Worm (Caenorhabditis elegans) whole organism, late embryonic: ENCODE results near the gene Y5H2A.4.

ENCODE experiments used
- F13H6.1 ChIP-seq: sonication (generic microtip); optimal IDR thresholded peaks from 2 replicates; lab custom pipeline; 2016; ENCODE audit warnings: missing genetic modification characterization, missing compliant biosample characterization
- K09A11.1 ChIP-seq: sonication (generic microtip); optimal IDR thresholded peaks from 2 replicates; lab custom pipeline; 2017; ENCODE audit warnings: antibody characterized with exemption, mild to moderate bottlenecking, missing genetic modification characterization, missing compliant biosample characterization; ENCODE audit not compliant: insufficient read depth
- ama-1 ChIP-seq: fragments of 150-350 bp; optimal IDR thresholded peaks from 2 replicates; lab custom pipeline; 2014
- ceh-2 ChIP-seq: sonication (generic microtip); optimal IDR thresholded peaks from 2 replicates; lab custom pipeline; 2016; ENCODE audit warnings: missing genotype, missing genetic modification characterization, missing compliant biosample characterization
- ceh-22 ChIP-seq: sonication (generic microtip); optimal IDR thresholded peaks from 2 replicates; lab custom pipeline; 2017; ENCODE audit warnings: missing biosample characterization, missing genetic modification characterization
- ceh-31 ChIP-seq: sonication (generic microtip); optimal IDR thresholded peaks from 2 replicates; lab custom pipeline; 2016; ENCODE audit warnings: missing genetic modification characterization, missing compliant biosample characterization
- ceh-34 ChIP-seq: sonication (generic microtip); optimal IDR thresholded peaks from 2 replicates; lab custom pipeline; 2016; ENCODE audit warnings: mild to moderate bottlenecking, missing genetic modification characterization, missing compliant biosample characterization
- ceh-45 ChIP-seq: fragments of 200-800 bp; sonication (Bioruptor generic); IDR thresholded peaks from 2 replicates; pipeline ENCODE4 v1.3.6; 2022; ENCODE audit warnings: missing genetic modification reagents, missing genetic modification characterization, missing compliant biosample characterization
- ceh-48 ChIP-seq: sonication (generic microtip); optimal IDR thresholded peaks from 2 replicates; lab custom pipeline; 2016; ENCODE audit warnings: missing genetic modification characterization, inconsistent platforms, missing compliant biosample characterization
- ceh-9 ChIP-seq: sonication (generic microtip); optimal IDR thresholded peaks from 2 replicates; lab custom pipeline; 2016; ENCODE audit warnings: mild to moderate bottlenecking, missing genetic modification characterization, inconsistent platforms, missing compliant biosample characterization
- che-1 ChIP-seq: sonication (generic microtip); optimal IDR thresholded peaks from 2 replicates; lab custom pipeline; 2016; ENCODE audit warnings: mild to moderate bottlenecking, missing genetic modification characterization, missing compliant biosample characterization
- dmd-4 ChIP-seq: sonication (generic microtip); optimal IDR thresholded peaks from 2 replicates; lab custom pipeline; 2016; ENCODE audit warnings: borderline replicate concordance, missing genetic modification characterization, missing compliant biosample characterization
- elt-2 ChIP-seq: sonication (generic microtip); optimal IDR thresholded peaks from 2 replicates; lab custom pipeline; 2016; ENCODE audit warnings: missing genetic modification reagents, missing genetic modification characterization, missing compliant biosample characterization
- elt-4 ChIP-seq: sonication (generic microtip); optimal IDR thresholded peaks from 2 replicates; lab custom pipeline; 2016; ENCODE audit warnings: missing genetic modification characterization, missing compliant biosample characterization
- ets-4 ChIP-seq: sonication (generic microtip); optimal IDR thresholded peaks from 2 replicates; lab custom pipeline; 2016; ENCODE audit warnings: missing genetic modification characterization, missing compliant biosample characterization
- eyg-1 ChIP-seq: sonication (generic microtip); optimal IDR thresholded peaks from 2 replicates; lab custom pipeline; 2016; ENCODE audit warnings: missing genotype, missing genetic modification characterization, missing compliant biosample characterization
- fax-1 ChIP-seq: sonication (generic microtip); optimal IDR thresholded peaks from 2 replicates; lab custom pipeline; 2016; ENCODE audit warnings: missing genotype, missing genetic modification characterization, missing compliant biosample characterization
- fkh-10 ChIP-seq: fragments of 150-350 bp; optimal IDR thresholded peaks from 2 replicates; lab custom pipeline; 2014; ENCODE audit warnings: missing biosample characterization, missing genetic modification reagents, missing genetic modification characterization
- fkh-6 ChIP-seq: sonication (generic microtip); optimal IDR thresholded peaks from 2 replicates; lab custom pipeline; 2016; ENCODE audit warnings: missing genetic modification characterization, missing compliant biosample characterization
- gmeb-2 ChIP-seq: sonication (generic microtip); optimal IDR thresholded peaks from 2 replicates; lab custom pipeline; 2016; ENCODE audit warnings: missing genetic modification characterization, inconsistent platforms, missing compliant biosample characterization
- hlh-13 ChIP-seq: fragments of 200-800 bp; sonication (Bioruptor generic); optimal IDR thresholded peaks from 2 replicates; lab custom pipeline; 2018; ENCODE audit warnings: mild to moderate bottlenecking, missing genetic modification characterization, missing compliant biosample characterization
- hlh-15 ChIP-seq: sonication (generic microtip); optimal IDR thresholded peaks from 2 replicates; lab custom pipeline; 2016; ENCODE audit warnings: missing genetic modification characterization, missing compliant biosample characterization
- hlh-30 ChIP-seq: sonication (generic microtip); optimal IDR thresholded peaks from 2 replicates; lab custom pipeline; 2017; ENCODE audit warnings: antibody characterized with exemption, missing genetic modification characterization, missing compliant biosample characterization; ENCODE audit not compliant: insufficient read depth
- lim-6 ChIP-seq: sonication (generic microtip); optimal IDR thresholded peaks from 2 replicates; lab custom pipeline; 2016; ENCODE audit warnings: missing genetic modification characterization, missing compliant biosample characterization
- nhr-232 ChIP-seq: sonication (generic microtip); optimal IDR thresholded peaks from 2 replicates; lab custom pipeline; 2016; ENCODE audit warnings: missing genetic modification characterization, missing compliant biosample characterization
- npax-4 ChIP-seq: sonication (generic microtip); optimal IDR thresholded peaks from 2 replicates; lab custom pipeline; 2016; ENCODE audit warnings: missing genetic modification characterization, missing compliant biosample characterization
- pag-3 ChIP-seq: sonication (generic microtip); optimal IDR thresholded peaks from 2 replicates; lab custom pipeline; 2016; ENCODE audit warnings: missing compliant biosample characterization, missing genetic modification characterization, borderline replicate concordance
- pat-9 ChIP-seq: fragments of 200-800 bp; sonication (Bioruptor generic); optimal IDR thresholded peaks from 2 replicates; lab custom pipeline; 2018; ENCODE audit warnings: mild to moderate bottlenecking, missing genetic modification characterization, moderate library complexity, missing compliant biosample characterization
- pax-1 ChIP-seq: fragments of 150-350 bp; optimal IDR thresholded peaks from 2 replicates; lab custom pipeline; 2014; ENCODE audit warnings: missing biosample characterization, missing genetic modification characterization
- pha-2 ChIP-seq: sonication (generic microtip); optimal IDR thresholded peaks from 2 replicates; lab custom pipeline; 2017; ENCODE audit warnings: mild to moderate bottlenecking, missing genetic modification characterization, missing compliant biosample characterization
- pha-4 ChIP-seq: fragments of 150-350 bp; optimal IDR thresholded peaks from 2 replicates; lab custom pipeline; 2018; ENCODE audit warnings: missing biosample characterization, missing genetic modification reagents, missing genetic modification characterization
- pqm-1 ChIP-seq: sonication (generic microtip); optimal IDR thresholded peaks from 2 replicates; lab custom pipeline; 2016; ENCODE audit warnings: missing genetic modification characterization, missing compliant biosample characterization
- ref-2 ChIP-seq: sonication (generic microtip); optimal IDR thresholded peaks from 2 replicates; lab custom pipeline; 2016; ENCODE audit warnings: missing genetic modification characterization, missing compliant biosample characterization
- sdc-2 ChIP-seq: sonication (generic microtip); optimal IDR thresholded peaks from 2 replicates; lab custom pipeline; 2016; ENCODE audit warnings: missing genotype, missing genetic modification characterization, missing compliant biosample characterization
- sox-2 ChIP-seq: fragments of 200-800 bp; sonication (Bioruptor generic); IDR thresholded peaks from 2 replicates; pipeline ENCODE4 v1.3.6; 2022; ENCODE audit warnings: missing genetic modification reagents, missing genetic modification characterization, missing compliant biosample characterization
- sox-4 ChIP-seq: sonication (generic microtip); optimal IDR thresholded peaks from 2 replicates; lab custom pipeline; 2017; ENCODE audit warnings: mild to moderate bottlenecking, missing genetic modification characterization, inconsistent platforms, missing compliant biosample characterization
- syd-9 ChIP-seq: sonication (generic microtip); optimal IDR thresholded peaks from 2 replicates; lab custom pipeline; 2016; ENCODE audit warnings: mild to moderate bottlenecking, missing genetic modification characterization, moderate library complexity, missing compliant biosample characterization
- tbx-2 ChIP-seq: sonication (generic microtip); optimal IDR thresholded peaks from 2 replicates; lab custom pipeline; 2016; ENCODE audit warnings: missing genetic modification characterization, missing compliant biosample characterization
- unc-42 ChIP-seq: sonication (generic microtip); optimal IDR thresholded peaks from 2 replicates; lab custom pipeline; 2016; ENCODE audit warnings: missing genotype, missing genetic modification characterization, missing compliant biosample characterization
- unc-55 ChIP-seq: sonication (generic microtip); optimal IDR thresholded peaks from 2 replicates; lab custom pipeline; 2017; ENCODE audit warnings: missing biosample characterization, missing genetic modification reagents, missing genetic modification characterization

Y5H2A.4 gene

ce11 chrV:2233177-2233576, 41.0 kb downstream of the Y5H2A.4 start, which contains the start of gene nhr-96:
nhr-96 (plus strand) TSS chrV:2233477.
- TF ChIP-seq ceh-22 (tag; lab: Kevin White, UChicago) (no peak), sox-2 (GFP tag; lab: Robert Waterston, UW) (no peak), tbx-2 (tag; lab: Kevin White, UChicago) (no peak), eyg-1 (no peak), hlh-13 (GFP tag; lab: Kevin White, UChicago) (no peak), unc-55 (no peak), ceh-31 (tag; lab: Kevin White, UChicago) (no peak)

ce11 chrV:2230912-2231311, 43.2 kb downstream of the Y5H2A.4 start, which contains the start of gene nhr-134:
nhr-134 (plus strand) TSS chrV:2231223.
- TF ChIP-seq hlh-30 (tag; lab: Kevin White, UChicago) (no peak), ama-1 (no peak), sdc-2 (tag; lab: Kevin White, UChicago) (no peak), ceh-48 (tag; lab: Kevin White, UChicago) (no peak), lim-6 (tag; lab: Kevin White, UChicago) (no peak)
- TF ChIP-seq, all 69 proteins: peak for 0

- no peak for TF ChIP-seq dmd-4 (tag; lab: Kevin White, UChicago)
- TF ChIP-seq ceh-31 (tag; lab: Kevin White, UChicago) = no peak
- TF ChIP-seq eyg-1 = no peak
- TF ChIP-seq pag-3 (tag; lab: Kevin White, UChicago) = no peak
- no peak for TF ChIP-seq ceh-22 (tag; lab: Kevin White, UChicago)
- TF ChIP-seq ceh-48 (tag; lab: Kevin White, UChicago) = no peak
- TF ChIP-seq tbx-2 (tag; lab: Kevin White, UChicago) = no peak
- TF ChIP-seq ceh-45 = no peak
- TF ChIP-seq K09A11.1 (tag; lab: Kevin White, UChicago) = no peak
- no peak for TF ChIP-seq fax-1 (tag; lab: Kevin White, UChicago)
- no peak for TF ChIP-seq fkh-6 (tag; lab: Kevin White, UChicago)
- TF ChIP-seq pha-2 (tag; lab: Kevin White, UChicago) = no peak
- no peak for TF ChIP-seq pha-4 (tag; lab: Kevin White, UChicago)
- TF ChIP-seq F13H6.1 (tag; lab: Kevin White, UChicago) = no peak
- no peak for TF ChIP-seq unc-42 (tag; lab: Kevin White, UChicago)
- no peak for TF ChIP-seq ref-2 (tag; lab: Kevin White, UChicago)
- TF ChIP-seq ceh-2 = no peak
- TF ChIP-seq hlh-15 (tag; lab: Kevin White, UChicago) = no peak
- no peak for TF ChIP-seq pat-9 (tag; lab: Kevin White, UChicago)
Measured at ce11 chrV:2228781-2229180, 45.4 kb downstream of the Y5H2A.4 start, which contains the start of gene nhr-126. nhr-126 (plus strand) TSS chrV:2229081.

- TF ChIP-seq sox-4 (tag; lab: Kevin White, UChicago) = no peak
- no peak for TF ChIP-seq elt-4 (tag; lab: Kevin White, UChicago)
- TF ChIP-seq ceh-34 (tag; lab: Kevin White, UChicago) = no peak
- no peak for TF ChIP-seq ceh-48 (tag; lab: Kevin White, UChicago)
Measured at ce11 chrV:2226903-2227302, 47.2 kb downstream of the Y5H2A.4 start, which contains the start of gene nhr-18. nhr-18 (plus strand) TSS chrV:2227203.

ce11 chrV:2225130-2225529, 49.0 kb downstream of the Y5H2A.4 start, which contains the start of gene nhr-103:
nhr-103 (plus strand) TSS chrV:2225430.
- no peak for TF ChIP-seq che-1 (tag; lab: Kevin White, UChicago)
- no peak for TF ChIP-seq ets-4 (tag; lab: Kevin White, UChicago)
- no peak for TF ChIP-seq ceh-9
- no peak for TF ChIP-seq elt-2 (tag; lab: Kevin White, UChicago)
- no peak for TF ChIP-seq syd-9
- TF ChIP-seq sox-4 (tag; lab: Kevin White, UChicago) = no peak
- TF ChIP-seq dmd-4 (tag; lab: Kevin White, UChicago) = no peak
- no peak for TF ChIP-seq npax-4
- TF ChIP-seq pha-4 (tag; lab: Kevin White, UChicago) = no peak
- TF ChIP-seq gmeb-2 (tag; lab: Kevin White, UChicago) = no peak
- no peak for TF ChIP-seq fkh-10 (GFP tag; lab: Kevin White, UChicago)
- no peak for TF ChIP-seq tbx-2 (tag; lab: Kevin White, UChicago)
- TF ChIP-seq pax-1 (tag; lab: Kevin White, UChicago) = no peak
- no peak for TF ChIP-seq nhr-232 (tag; lab: Kevin White, UChicago)
- no peak for TF ChIP-seq pag-3 (tag; lab: Kevin White, UChicago)
- TF ChIP-seq pqm-1 = no peak
- TF ChIP-seq, all 69 proteins: peak for 0
